Worm (Caenorhabditis elegans): ENCODE results near the gene nspa-2.

DNA sequence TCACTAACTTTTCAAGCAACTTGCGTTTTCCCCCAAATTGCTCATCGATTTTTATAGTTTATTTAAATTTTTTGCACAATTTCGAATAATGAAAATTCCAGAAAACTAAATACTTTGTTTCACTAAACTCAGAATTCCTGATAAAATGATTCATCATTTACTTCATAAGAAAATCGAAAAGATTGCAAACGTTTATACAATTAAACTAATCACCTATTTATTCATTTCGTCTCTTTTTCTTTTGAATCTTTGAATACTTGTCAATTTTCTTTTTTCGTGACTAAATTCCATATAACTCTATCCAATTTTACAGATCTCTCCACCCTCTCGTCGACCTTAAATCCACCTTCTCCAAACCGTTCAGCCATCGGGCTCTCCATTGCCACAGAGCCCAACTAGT, 45.7 kb downstream of the nspa-2 start, which contains the start of gene C30G7.2:
- no peak for TF ChIP-seq efl-1 (optimal IDR thresholded peaks at IDR 0.05)
- no peak for TF ChIP-seq efl-1 (GFP tag; optimal IDR thresholded peaks at IDR 0.05 in 1 of 2)
- TF ChIP-seq F16B12.6 (tag; optimal IDR thresholded peaks at IDR 0.05): no peak
- no peak for TF ChIP-seq mep-1 (tag; optimal IDR thresholded peaks at IDR 0.05)
- no peak for TF ChIP-seq unc-62 (GFP tag; optimal IDR thresholded peaks at IDR 0.05)
- TF ChIP-seq ama-1 (optimal IDR thresholded peaks at IDR 0.05): no peak
- no peak for TF ChIP-seq nhr-28 (tag; optimal IDR thresholded peaks at IDR 0.05)
- no peak for TF ChIP-seq nhr-76 (tag; optimal IDR thresholded peaks at IDR 0.05)
- TF ChIP-seq lir-3 (tag; optimal IDR thresholded peaks at IDR 0.05; ENCODE audit: poor library complexity): no peak
- TF ChIP-seq aly-2 (tag; optimal IDR thresholded peaks at IDR 0.05): no peak
- no peak for TF ChIP-seq hpl-2 (GFP tag; optimal IDR thresholded peaks at IDR 0.05)
- no peak for TF ChIP-seq unc-130 (tag; optimal IDR thresholded peaks at IDR 0.05)
- no peak for TF ChIP-seq ztf-4 (tag; optimal IDR thresholded peaks at IDR 0.05)
- TF ChIP-seq ztf-11 (tag; optimal IDR thresholded peaks at IDR 0.05): no peak

All from whole organism, L1 larva.